Worm (Caenorhabditis elegans) whole organism, L1 larva: ENCODE measurements around the gene F35C5.12.
A peak's percentile ranks its signal among the peaks of the same experiment; 100 is the strongest.

ENCODE experiments used
- C16A3.4 ChIP-seq: fragments of 150-350 bp; optimal IDR thresholded peaks from 2 replicates; lab custom pipeline; 2014; ENCODE audit warnings: missing biosample characterization, missing genetic modification characterization
- Y116A8C.19 ChIP-seq: sonication (generic microtip); optimal IDR thresholded peaks from 2 replicates; lab custom pipeline; 2016; ENCODE audit warnings: missing compliant biosample characterization, missing genetic modification characterization, borderline replicate concordance
- aha-1 ChIP-seq: fragments of 150-350 bp; optimal IDR thresholded peaks from 2 replicates; lab custom pipeline; 2014; ENCODE audit warnings: missing biosample characterization, missing genetic modification characterization
- ceh-63 ChIP-seq: fragments of 200-800 bp; sonication (Bioruptor generic); optimal IDR thresholded peaks from 2 replicates; lab custom pipeline; 2018; ENCODE audit warnings: mild to moderate bottlenecking, missing genetic modification characterization, missing compliant biosample characterization
- ceh-88 ChIP-seq: fragments of 200-800 bp; sonication (Bioruptor generic); IDR thresholded peaks from 2 replicates; pipeline ENCODE4 v1.3.6; 2022; ENCODE audit warnings: missing genetic modification characterization, missing compliant biosample characterization
- dpl-1 ChIP-seq, 3 experiments: fragments of 150-350 bp in 2 of 3; sonication (generic microtip) in 1 of 3; optimal IDR thresholded peaks; 2 replicates each; lab custom pipeline; 2014 to 2017; ENCODE audit warnings: missing biosample characterization in 3 of 3, missing genetic modification characterization in 3 of 3, missing genetic modification reagents in 3 of 3
- dsc-1 ChIP-seq: sonication (generic microtip); optimal IDR thresholded peaks from 2 replicates; lab custom pipeline; 2016; ENCODE audit warnings: mild to moderate bottlenecking, missing genetic modification characterization, missing compliant biosample characterization
- efl-1 ChIP-seq, 4 experiments: fragments of 150-350 bp; optimal IDR thresholded peaks in 3 of 4; peaks in 1 of 4; 1 replicate in 1 of 4; 2 replicates in 3 of 4; lab custom pipeline; 2014; ENCODE audit warnings: missing biosample characterization in 2 of 4, missing genetic modification characterization in 2 of 4, missing genetic modification reagents in 2 of 4
- efl-3 ChIP-seq: fragments of 200-800 bp; sonication (Bioruptor generic); optimal IDR thresholded peaks from 2 replicates; lab custom pipeline; 2018; ENCODE audit warnings: mild to moderate bottlenecking, missing genetic modification characterization, missing compliant biosample characterization
- egl-13 ChIP-seq: sonication (generic microtip); optimal IDR thresholded peaks from 2 replicates; lab custom pipeline; 2016; ENCODE audit warnings: missing genotype, missing genetic modification reagents, missing genetic modification characterization, missing compliant biosample characterization
- fkh-10 ChIP-seq: sonication (generic microtip); optimal IDR thresholded peaks from 2 replicates; lab custom pipeline; 2017; ENCODE audit warnings: missing biosample characterization, missing genetic modification reagents, missing genetic modification characterization
- fkh-8 ChIP-seq: sonication (generic microtip); optimal IDR thresholded peaks from 2 replicates; lab custom pipeline; 2016; ENCODE audit warnings: mild to moderate bottlenecking, missing genetic modification characterization, missing compliant biosample characterization
- fos-1 ChIP-seq: fragments of 150-350 bp; optimal IDR thresholded peaks from 2 replicates; lab custom pipeline; 2014; ENCODE audit warnings: missing biosample characterization, missing genetic modification characterization
- irx-1 ChIP-seq: sonication (generic microtip); optimal IDR thresholded peaks from 2 replicates; lab custom pipeline; 2016; ENCODE audit warnings: missing genetic modification characterization, missing compliant biosample characterization
- isw-1 ChIP-seq: fragments of 200-800 bp; sonication (Bioruptor generic); IDR thresholded peaks from 2 replicates; pipeline ENCODE4 v1.3.6; 2022; ENCODE audit warnings: missing genetic modification characterization, missing compliant biosample characterization
- jun-1 ChIP-seq: fragments of 150-350 bp; optimal IDR thresholded peaks from 2 replicates; lab custom pipeline; 2014; ENCODE audit warnings: missing biosample characterization, missing genetic modification reagents, missing genetic modification characterization
- lin-13 ChIP-seq: fragments of 150-350 bp; optimal IDR thresholded peaks from 2 replicates; lab custom pipeline; 2014; ENCODE audit warnings: missing biosample characterization, missing genetic modification reagents, missing genetic modification characterization
- lin-15B ChIP-seq: fragments of 150-350 bp; sonication (generic microtip); optimal IDR thresholded peaks from 3 replicates; lab custom pipeline; 2014; ENCODE audit warnings: missing biosample characterization, missing genetic modification characterization
- lin-35 ChIP-seq, 2 experiments: fragments of 150-350 bp; optimal IDR thresholded peaks; 2 replicates each; lab custom pipeline; 2014; ENCODE audit warnings: missing biosample characterization in 2 of 2, missing genetic modification characterization in 2 of 2, missing genetic modification reagents in 2 of 2
- lsy-2 ChIP-seq, 2 experiments: fragments of 150-350 bp; optimal IDR thresholded peaks; 2 replicates each; lab custom pipeline; 2014; ENCODE audit warnings: missing biosample characterization in 2 of 2, missing genetic modification characterization in 2 of 2
- mab-9 ChIP-seq: fragments of 200-800 bp; sonication (Bioruptor generic); IDR thresholded peaks from 2 replicates; pipeline ENCODE4 v1.3.6; 2022; ENCODE audit warnings: missing genetic modification reagents, missing genetic modification characterization, missing compliant biosample characterization
- mdl-1 ChIP-seq, 2 experiments: fragments of 150-350 bp; optimal IDR thresholded peaks; 2 replicates each; lab custom pipeline; 2014 to 2017; ENCODE audit warnings: missing biosample characterization in 2 of 2, missing genetic modification characterization in 2 of 2, inconsistent platforms in 1 of 2
- mef-2 ChIP-seq: fragments of 150-350 bp; optimal IDR thresholded peaks from 2 replicates; lab custom pipeline; 2014; ENCODE audit warnings: missing biosample characterization, missing genetic modification characterization
- mep-1 ChIP-seq: fragments of 150-350 bp; optimal IDR thresholded peaks from 2 replicates; lab custom pipeline; 2014; ENCODE audit warnings: missing biosample characterization, missing genetic modification characterization
- nhr-12 ChIP-seq: sonication (generic microtip); optimal IDR thresholded peaks from 2 replicates; lab custom pipeline; 2017; ENCODE audit warnings: missing biosample characterization, missing genetic modification characterization
- nhr-19 ChIP-seq: fragments of 200-800 bp; sonication (Bioruptor generic); conservative IDR thresholded peaks from 2 replicates; pipeline ENCODE4 v1.3.6; 2022; ENCODE audit warnings: missing genetic modification characterization, missing compliant biosample characterization
- nhr-20 ChIP-seq: sonication (generic microtip); optimal IDR thresholded peaks from 2 replicates; lab custom pipeline; 2016; ENCODE audit warnings: mild to moderate bottlenecking, missing genetic modification characterization, missing compliant biosample characterization
- nhr-237 ChIP-seq: fragments of 150-350 bp; optimal IDR thresholded peaks from 2 replicates; lab custom pipeline; 2014; ENCODE audit warnings: missing biosample characterization, missing genetic modification characterization
- nhr-76 ChIP-seq: sonication (generic microtip); optimal IDR thresholded peaks from 2 replicates; lab custom pipeline; 2017; ENCODE audit warnings: missing biosample characterization, missing genetic modification characterization
- nhr-77 ChIP-seq: fragments of 150-350 bp; optimal IDR thresholded peaks from 2 replicates; lab custom pipeline; 2014; ENCODE audit warnings: missing biosample characterization, missing genetic modification characterization
- nhr-85 ChIP-seq: sonication (generic microtip); peaks from one replicate; lab custom pipeline; 2016; ENCODE audit warnings: missing genetic modification characterization, inconsistent platforms, missing compliant biosample characterization
- pag-3 ChIP-seq: sonication (generic microtip); optimal IDR thresholded peaks from 2 replicates; lab custom pipeline; 2017; ENCODE audit warnings: missing genetic modification characterization, mild to moderate bottlenecking, missing compliant biosample characterization, antibody characterized with exemption, borderline replicate concordance; ENCODE audit not compliant: insufficient read depth
- rnt-1 ChIP-seq: sonication (generic microtip); optimal IDR thresholded peaks from 2 replicates; lab custom pipeline; 2016; ENCODE audit warnings: mild to moderate bottlenecking, missing genetic modification characterization, moderate library complexity, missing compliant biosample characterization
- skn-1 ChIP-seq: fragments of 150-350 bp; optimal IDR thresholded peaks from 2 replicates; lab custom pipeline; 2014; ENCODE audit warnings: missing biosample characterization, missing genetic modification characterization
- sox-4 ChIP-seq: sonication (generic microtip); optimal IDR thresholded peaks from 2 replicates; lab custom pipeline; 2016; ENCODE audit warnings: missing genetic modification characterization, missing compliant biosample characterization
- tbx-2 ChIP-seq: sonication (generic microtip); optimal IDR thresholded peaks from 2 replicates; lab custom pipeline; 2016; ENCODE audit warnings: missing genetic modification characterization, missing compliant biosample characterization
- unc-130 ChIP-seq: fragments of 150-350 bp; optimal IDR thresholded peaks from 2 replicates; lab custom pipeline; 2017; ENCODE audit warnings: missing biosample characterization, missing genetic modification characterization, inconsistent platforms
- xbp-1 ChIP-seq: sonication (generic microtip); optimal IDR thresholded peaks from 2 replicates; lab custom pipeline; 2016; ENCODE audit warnings: missing genetic modification characterization, missing compliant biosample characterization
- zip-4 ChIP-seq: fragments of 200-800 bp; sonication (Bioruptor generic); optimal IDR thresholded peaks from 2 replicates; lab custom pipeline; 2018; ENCODE audit warnings: mild to moderate bottlenecking, missing genetic modification characterization, moderate library complexity, missing compliant biosample characterization
- ztf-11 ChIP-seq, 2 experiments: sonication (generic microtip); optimal IDR thresholded peaks; 2 replicates each; lab custom pipeline; 2016 to 2017; ENCODE audit warnings: missing genetic modification characterization in 2 of 2, missing biosample characterization in 1 of 2, missing compliant biosample characterization in 1 of 2

Gene F35C5.12

ce11 chrII:12918960-12919553 is 4.7 kb upstream of the F35C5.12 start, which contains the start of the genes F58G1.2 and wago-4:
Gene F58G1.2, minus strand, starts transcription at chrII:12919010.
Gene wago-4, plus strand, starts transcription at chrII:12919551.
- TF ChIP-seq aha-1, result no peak
- TF ChIP-seq lin-13 (GFP tag; lab: Kevin White, UChicago), result peak; percentile 14
- TF ChIP-seq fkh-10 (GFP tag; lab: Kevin White, UChicago), result no peak
- 0 out of 2 replicates have a peak, but pooled peaks have one; percentile 3 for TF ChIP-seq isw-1 (GFP tag; lab: Robert Waterston, UW)
- TF ChIP-seq efl-1 (optimal IDR thresholded peaks at IDR 0.05; lab: Kevin White, UChicago), result peak; percentile 56 to 58
- TF ChIP-seq efl-1 (GFP tag; optimal IDR thresholded peaks at IDR 0.05 in 1 of 2; lab: Kevin White, UChicago), result peak; percentile 71 to 91
- TF ChIP-seq ztf-11 (tag; optimal IDR thresholded peaks at IDR 0.05; lab: Kevin White, UChicago), result no peak
- no peak for TF ChIP-seq unc-130 (tag; lab: Kevin White, UChicago)
- TF ChIP-seq mdl-1 (tag; optimal IDR thresholded peaks at IDR 0.05; lab: Kevin White, UChicago), result no peak
- TF ChIP-seq nhr-237, result no peak
- no peak for TF ChIP-seq xbp-1 (tag; lab: Kevin White, UChicago)
- TF ChIP-seq ceh-63, result no peak
- TF ChIP-seq mep-1 (tag; lab: Kevin White, UChicago), result peak; percentile 8
- no peak for TF ChIP-seq mab-9 (GFP tag; lab: Robert Waterston, UW)
- TF ChIP-seq lin-35 (GFP tag; optimal IDR thresholded peaks at IDR 0.05; lab: Kevin White, UChicago), result peak; percentile 26 to 54
- TF ChIP-seq tbx-2 (tag; lab: Kevin White, UChicago), result no peak
- TF ChIP-seq efl-3, result no peak
- no peak for TF ChIP-seq irx-1 (tag; lab: Kevin White, UChicago)
- TF ChIP-seq nhr-76 (tag; lab: Kevin White, UChicago), result no peak
- TF ChIP-seq pag-3 (tag; lab: Kevin White, UChicago), result no peak
- TF ChIP-seq dsc-1 (tag; lab: Kevin White, UChicago), result no peak
- TF ChIP-seq sox-4 (tag; lab: Kevin White, UChicago), result no peak
- TF ChIP-seq Y116A8C.19 (tag; lab: Kevin White, UChicago), result no peak
- no peak for TF ChIP-seq jun-1
- no peak for TF ChIP-seq nhr-12 (tag; lab: Kevin White, UChicago)
- no peak for TF ChIP-seq lin-15B (tag; lab: Kevin White, UChicago)
- no peak for TF ChIP-seq nhr-20 (tag; lab: Kevin White, UChicago)
- TF ChIP-seq fos-1, result no peak
- TF ChIP-seq dpl-1 (GFP tag; optimal IDR thresholded peaks at IDR 0.05; lab: Kevin White, UChicago), result peak; percentile 23 to 70 (median 41)
- peak; percentile 35 for TF ChIP-seq skn-1 (tag; lab: Kevin White, UChicago)
- TF ChIP-seq fkh-8 (tag; lab: Kevin White, UChicago), result no peak
- no peak for TF ChIP-seq ceh-88 (GFP tag; lab: Robert Waterston, UW)
- no peak for TF ChIP-seq C16A3.4 (tag; lab: Kevin White, UChicago)
- peak; percentile 10 for TF ChIP-seq rnt-1
- TF ChIP-seq nhr-19 (GFP tag; lab: Robert Waterston, UW), result no peak
- no peak for TF ChIP-seq mef-2 (tag; lab: Kevin White, UChicago)
- no peak for TF ChIP-seq egl-13 (tag; lab: Kevin White, UChicago)
- no peak for TF ChIP-seq zip-4 (GFP tag; lab: Kevin White, UChicago)
- peak; percentile 68 for TF ChIP-seq nhr-85 (tag; lab: Kevin White, UChicago)
- peak in 1 of 2 experiments; percentile 94 for TF ChIP-seq lsy-2 (tag; optimal IDR thresholded peaks at IDR 0.05; lab: Kevin White, UChicago)
- TF ChIP-seq nhr-77, result no peak

- TF ChIP-seq efl-1 (optimal IDR thresholded peaks at IDR 0.05; lab: Kevin White, UChicago) (no peak), efl-1 (GFP tag; optimal IDR thresholded peaks at IDR 0.05 in 1 of 2; lab: Kevin White, UChicago) (peak in 1 of 2 experiments; percentile 21), mab-9 (GFP tag; lab: Robert Waterston, UW) (no peak)
Measured at ce11 chrII:12908779-12909178, 5.6 kb downstream of the F35C5.12 start, which contains the start of gene ddn-2. Gene ddn-2, plus strand, starts transcription at chrII:12909079.
